Worm (Caenorhabditis elegans) whole organism, late embryonic: ENCODE measurements around the gene cpr-8.

Source experiments
- ceh-31 ChIP-seq: sonication (generic microtip); optimal IDR thresholded peaks from 2 replicates; lab custom pipeline; 2016; ENCODE audit warnings: missing genetic modification characterization, missing compliant biosample characterization
- ceh-6 ChIP-seq: fragments of 200-800 bp; sonication (Bioruptor generic); optimal IDR thresholded peaks from 2 replicates; lab custom pipeline; 2018; ENCODE audit warnings: mild to moderate bottlenecking, missing genetic modification characterization, missing compliant biosample characterization
- elt-2 ChIP-seq: sonication (generic microtip); optimal IDR thresholded peaks from 2 replicates; lab custom pipeline; 2016; ENCODE audit warnings: missing genetic modification reagents, missing genetic modification characterization, missing compliant biosample characterization
- lin-11 ChIP-seq: fragments of 200-800 bp; sonication (Bioruptor generic); optimal IDR thresholded peaks from 2 replicates; lab custom pipeline; 2018; ENCODE audit warnings: mild to moderate bottlenecking, missing genetic modification characterization, missing compliant biosample characterization
- pros-1 ChIP-seq: fragments of 150-350 bp; optimal IDR thresholded peaks from 2 replicates; lab custom pipeline; 2014; ENCODE audit warnings: missing biosample characterization, missing genetic modification reagents, missing genetic modification characterization
- rnt-1 ChIP-seq: sonication (generic microtip); optimal IDR thresholded peaks from 2 replicates; lab custom pipeline; 2016; ENCODE audit warnings: missing genetic modification characterization, missing compliant biosample characterization
- zip-5 ChIP-seq: sonication (generic microtip); optimal IDR thresholded peaks from 2 replicates; lab custom pipeline; 2016; ENCODE audit warnings: missing genetic modification characterization, missing compliant biosample characterization

ce11 chrV:1157443-1157842 lies 23.0 kb downstream of the cpr-8 start:
- TF ChIP-seq ceh-31 (tag; lab: Kevin White, UChicago), result no peak
- no peak for TF ChIP-seq zip-5
- TF ChIP-seq pros-1 (tag; lab: Kevin White, UChicago), result no peak
- no peak for TF ChIP-seq ceh-6 (GFP tag; lab: Kevin White, UChicago)
- TF ChIP-seq lin-11, result no peak
- TF ChIP-seq rnt-1 (tag; lab: Kevin White, UChicago), result no peak
- TF ChIP-seq elt-2 (tag; lab: Kevin White, UChicago), result no peak
